Fruit fly (Drosophila melanogaster) whole organism: ENCODE data around the gene CG33116.
A peak's percentile ranks its signal among the peaks of the same experiment; 100 is the strongest.

Experiments
- CG8478 ChIP-seq: fragments of >200 bp; optimal IDR thresholded peaks from 2 replicates; lab custom pipeline; 2018; ENCODE audit warnings: inconsistent platforms
- Dll ChIP-seq: fragments of >200 bp; optimal IDR thresholded peaks from 2 replicates; lab custom pipeline; 2017
- EcR ChIP-seq, 2 experiments: fragments of >200 bp; optimal IDR thresholded peaks; 2 replicates each; lab custom pipeline; 2017; ENCODE audit warnings: missing biosample characterization in 2 of 2, missing genetic modification characterization in 2 of 2, missing genetic modification reagents in 2 of 2
- pan ChIP-seq: fragments of >200 bp; optimal IDR thresholded peaks from 2 replicates; lab custom pipeline; 2017
- psq ChIP-seq: fragments of >200 bp; optimal IDR thresholded peaks from 2 replicates; lab custom pipeline; 2017
- usp ChIP-seq: fragments of >200 bp; optimal IDR thresholded peaks from 2 replicates; lab custom pipeline; 2017; ENCODE audit warnings: missing biosample characterization, missing genetic modification characterization, mixed read lengths

The CG33116 gene

dm6 chr2L:19548158-19548557 lies 14.9 kb downstream of the CG33116 start, which contains the start of gene Tep4:
TSS of gene Tep4 (plus strand) at chr2L:19548507.
- TF ChIP-seq usp (GFP tag; lab: Kevin White, UChicago): no peak
- no peak for TF ChIP-seq pan

- TF ChIP-seq EcR (GFP tag; optimal IDR thresholded peaks at IDR 0.05; lab: Kevin White, UChicago): peak in 1 of 2 experiments; percentile 73
- TF ChIP-seq usp (GFP tag; lab: Kevin White, UChicago): no peak
- TF ChIP-seq psq (lab: Kevin White, UChicago): no peak
These were observed 16.1 kb downstream of the CG33116 start for dm6 chr2L:19549412-19549811.

DNA sequence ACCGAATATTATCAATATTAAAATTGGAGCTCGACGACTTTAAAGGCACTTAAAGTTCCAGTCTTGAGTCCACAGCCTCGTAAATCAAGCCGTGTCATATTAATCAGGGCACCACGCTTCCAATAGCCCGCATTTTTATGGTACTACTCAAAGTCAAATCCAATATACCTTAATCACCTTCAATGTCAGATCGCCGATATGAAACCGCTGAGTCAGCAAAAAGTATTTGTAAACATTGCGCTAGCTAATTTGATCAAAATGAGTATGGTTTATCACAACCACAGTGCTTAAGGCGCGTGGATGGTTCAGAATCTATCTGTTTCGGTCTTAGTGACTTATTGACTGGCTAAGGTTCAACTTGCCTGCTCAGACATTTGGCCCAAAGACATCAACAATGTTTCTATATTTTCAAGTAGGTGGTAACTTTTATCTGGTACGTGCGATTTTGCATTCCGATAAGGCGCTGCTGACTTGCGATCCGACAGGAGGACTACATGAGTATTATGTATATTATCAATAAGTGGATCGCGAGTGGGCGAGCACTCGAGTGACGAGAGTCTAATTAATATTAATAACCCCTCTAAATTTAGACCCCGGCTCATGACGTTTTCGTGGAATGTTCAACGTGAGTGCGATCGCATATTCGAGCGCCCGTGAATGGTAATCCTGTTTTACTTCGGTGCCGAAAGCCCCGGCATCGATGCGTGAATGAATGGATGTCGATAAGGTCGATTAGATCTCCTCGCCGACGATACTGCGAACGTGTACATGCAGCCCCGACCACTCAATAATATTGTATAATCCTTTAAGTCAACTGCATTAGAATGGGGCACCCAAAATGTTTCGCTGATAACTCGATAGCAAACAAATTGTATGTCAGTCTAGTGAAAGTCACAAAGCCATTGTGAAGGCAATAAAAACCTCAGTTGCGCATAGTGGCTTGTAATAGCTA lies 30.0 kb downstream of the CG33116 start, which contains the start of gene CG13078:
Gene CG13078, plus strand, starts transcription at position 902 of the 952 bp plus-strand sequence.
- no peak for TF ChIP-seq usp (GFP tag; lab: Kevin White, UChicago)
- no peak for TF ChIP-seq CG8478 (lab: Kevin White, UChicago)
- no peak for TF ChIP-seq EcR (GFP tag; optimal IDR thresholded peaks at IDR 0.05; lab: Kevin White, UChicago)
- TF ChIP-seq pan: no peak
- TF ChIP-seq Dll (lab: Kevin White, UChicago): no peak
- TF ChIP-seq psq (lab: Kevin White, UChicago): no peak

dm6 chr2L:19565233-19565898 lies 32.1 kb downstream of the CG33116 start, which contains the start of gene CG13077:
TSS of gene CG13077 (plus strand) at chr2L:19565863.
- no peak for TF ChIP-seq psq (lab: Kevin White, UChicago)
- no peak for TF ChIP-seq usp (GFP tag; lab: Kevin White, UChicago)
- TF ChIP-seq CG8478 (lab: Kevin White, UChicago): no peak
- no peak for TF ChIP-seq Dll (lab: Kevin White, UChicago)
- TF ChIP-seq pan: no peak
- no peak for TF ChIP-seq EcR (GFP tag; optimal IDR thresholded peaks at IDR 0.05; lab: Kevin White, UChicago)

DNA sequence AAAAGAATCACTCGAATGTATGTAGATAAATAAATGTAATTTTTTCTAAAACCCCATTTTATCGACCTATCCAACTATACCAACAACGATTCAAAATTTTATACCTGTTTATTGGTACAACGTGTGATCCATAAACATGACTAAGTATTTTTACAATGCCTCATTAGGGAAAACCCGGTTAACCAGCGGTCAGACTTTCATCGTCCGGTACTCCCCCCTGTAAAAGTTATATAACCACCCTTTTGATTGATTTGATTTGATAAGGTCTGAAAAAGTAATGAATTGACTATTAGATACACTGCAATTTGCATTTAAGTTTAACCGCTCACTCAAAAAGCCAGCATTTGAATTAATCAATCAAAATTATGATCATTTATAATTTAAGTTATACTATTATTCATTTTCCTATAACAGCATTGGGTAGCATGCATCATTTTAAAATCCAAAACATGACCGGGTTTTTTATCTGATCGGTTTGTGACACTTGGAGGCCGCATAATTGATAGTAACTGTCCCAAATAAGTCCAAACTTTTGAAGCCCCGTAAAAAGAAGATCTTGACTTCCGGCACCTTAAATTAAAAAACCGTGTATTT lies 34.1 kb downstream of the CG33116 start:
- TF ChIP-seq Dll (lab: Kevin White, UChicago) (no peak), psq (lab: Kevin White, UChicago) (no peak), pan (no peak), EcR (GFP tag; optimal IDR thresholded peaks at IDR 0.05; lab: Kevin White, UChicago) (no peak), usp (GFP tag; lab: Kevin White, UChicago) (no peak)

dm6 chr2L:19570806-19571254 lies 37.6 kb downstream of the CG33116 start:
- TF ChIP-seq usp (GFP tag; lab: Kevin White, UChicago): no peak
- TF ChIP-seq psq (lab: Kevin White, UChicago): no peak
- TF ChIP-seq Dll (lab: Kevin White, UChicago): no peak
- no peak for TF ChIP-seq pan
- no peak for TF ChIP-seq CG8478 (lab: Kevin White, UChicago)
- no peak for TF ChIP-seq EcR (GFP tag; optimal IDR thresholded peaks at IDR 0.05; lab: Kevin White, UChicago)

DNA sequence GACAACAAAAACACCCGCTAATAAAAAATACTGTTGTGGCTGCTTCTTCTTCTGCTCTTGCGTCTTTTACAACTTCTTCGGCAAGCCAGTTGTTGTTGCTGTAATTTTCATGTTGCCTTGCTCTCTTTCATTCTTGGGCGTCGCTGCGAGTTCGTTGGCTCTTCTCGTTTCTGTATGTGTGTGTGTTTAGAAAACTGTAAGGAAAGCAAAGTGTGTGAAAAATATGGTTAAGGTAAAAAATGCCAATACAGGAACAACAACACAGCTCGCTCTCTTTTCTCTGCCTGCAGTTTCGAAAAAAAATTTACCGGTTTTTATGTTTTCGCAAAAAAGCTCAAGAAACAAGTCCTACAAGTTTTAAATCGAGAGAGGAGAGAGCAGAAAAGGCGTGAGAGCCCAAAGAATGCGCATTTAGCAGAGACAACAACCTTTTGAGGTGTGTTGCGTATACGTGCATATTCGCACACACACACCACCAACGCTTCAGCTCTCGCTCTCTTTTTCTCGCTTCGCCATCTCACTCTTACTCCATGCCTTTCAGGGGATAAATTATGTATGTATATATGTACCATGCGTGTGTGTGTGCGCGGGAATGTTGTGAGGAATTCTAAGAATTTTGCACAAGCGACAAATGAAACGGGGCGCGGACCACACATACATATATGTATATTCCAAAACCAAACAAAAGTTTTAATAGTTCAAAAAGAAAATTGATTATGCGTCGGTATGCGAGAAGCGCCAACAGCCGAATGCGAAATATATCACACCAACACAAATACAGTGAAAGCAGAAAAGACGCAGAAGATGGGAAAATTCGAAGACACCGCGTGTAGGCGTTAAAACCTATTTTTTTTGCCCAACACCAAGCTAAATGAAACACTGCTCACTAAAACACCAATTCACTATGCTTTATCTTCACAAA lies 38.6 kb downstream of the CG33116 start:
- TF ChIP-seq CG8478 (lab: Kevin White, UChicago) (peak; percentile 64), usp (GFP tag; lab: Kevin White, UChicago) (no peak), Dll (lab: Kevin White, UChicago) (no peak), psq (lab: Kevin White, UChicago) (no peak), EcR (GFP tag; optimal IDR thresholded peaks at IDR 0.05; lab: Kevin White, UChicago) (peak; percentile 39 to 84)

DNA sequence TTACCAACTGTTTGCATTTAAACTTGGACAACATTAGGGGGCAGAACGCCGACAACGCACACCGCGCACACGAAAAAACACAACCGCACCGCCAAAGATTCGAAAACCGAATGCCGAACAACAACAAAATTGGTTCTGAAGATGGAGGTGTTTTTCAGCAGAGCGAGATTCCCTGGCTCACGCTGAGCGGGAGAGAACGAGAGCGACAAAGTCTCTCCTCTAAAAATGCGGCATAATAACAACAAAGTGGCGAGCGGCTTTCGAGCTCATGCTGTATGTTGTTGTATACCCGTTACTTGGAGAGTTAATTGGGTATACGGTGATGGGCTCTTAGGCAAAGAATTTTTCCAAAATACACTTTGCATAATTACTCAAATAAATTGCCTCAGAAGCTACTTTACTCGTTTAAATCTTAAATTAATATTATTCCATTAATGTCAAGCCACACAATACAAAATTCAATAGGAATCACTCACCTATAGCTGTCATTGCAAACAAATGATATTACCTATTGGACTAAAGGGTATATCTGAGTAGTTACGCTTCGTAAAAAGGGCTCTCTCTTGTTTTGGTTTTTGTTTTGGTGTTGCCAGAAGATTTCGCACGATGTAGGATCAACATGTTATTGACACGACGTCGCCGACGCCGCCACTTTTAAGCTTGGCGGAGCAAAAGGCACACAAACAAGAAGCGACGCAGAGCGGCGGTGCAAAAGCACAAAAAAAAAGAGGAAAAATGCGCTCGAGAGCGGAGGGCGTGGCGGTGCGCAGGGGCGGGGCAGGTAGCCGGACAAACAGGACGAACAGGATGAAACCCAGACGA lies 39.4 kb downstream of the CG33116 start:
- peak; percentile 94 for TF ChIP-seq pan
- peak; percentile 60 for TF ChIP-seq Dll (lab: Kevin White, UChicago)
- no peak for TF ChIP-seq CG8478 (lab: Kevin White, UChicago)
- peak in 1 of 2 experiments; percentile 67 for TF ChIP-seq EcR (GFP tag; optimal IDR thresholded peaks at IDR 0.05; lab: Kevin White, UChicago)

- TF ChIP-seq usp (GFP tag; lab: Kevin White, UChicago) (no peak), EcR (GFP tag; optimal IDR thresholded peaks at IDR 0.05; lab: Kevin White, UChicago) (peak in 1 of 2 experiments; percentile 83), Dll (lab: Kevin White, UChicago) (no peak)
These were observed 41.1 kb downstream of the CG33116 start for dm6 chr2L:19574364-19574763.
